Fruit fly (Drosophila melanogaster) whole organism, embryonic: Measurements from ENCODE around the gene stops.
A peak's percentile ranks its signal among the peaks of the same experiment; 100 is the strongest.

ENCODE experiments used
- Atf6 ChIP-seq: fragments of 200-800 bp; sonication (Bioruptor generic); IDR thresholded peaks from 2 replicates; pipeline ENCODE4 v1.3.6; 2022; ENCODE audit warnings: missing biosample characterization, missing genetic modification characterization
- CG10431 ChIP-seq: fragments of 200-800 bp; sonication (Bioruptor generic); optimal IDR thresholded peaks from 3 replicates; lab custom pipeline; 2018; ENCODE audit warnings: missing biosample characterization, mild to moderate bottlenecking, missing genetic modification characterization
- CG10462 ChIP-seq: fragments of 200-800 bp; sonication (Bioruptor generic); optimal IDR thresholded peaks from 2 replicates; lab custom pipeline; 2016; ENCODE audit warnings: missing biosample characterization, missing genetic modification characterization
- CG10543 ChIP-seq: fragments of 200-800 bp; sonication (Bioruptor generic); optimal IDR thresholded peaks from 3 replicates; lab custom pipeline; 2017; ENCODE audit warnings: missing biosample characterization, mild to moderate bottlenecking, missing genetic modification characterization, moderate library complexity
- CG11695 ChIP-seq: fragments of 200-800 bp; sonication (Bioruptor generic); IDR thresholded peaks from 3 replicates; pipeline ENCODE4 v1.3.6; 2022; ENCODE audit warnings: missing biosample characterization, missing genetic modification characterization
- CG12769 ChIP-seq: fragments of 200-800 bp; sonication (Bioruptor generic); optimal IDR thresholded peaks from 2 replicates; lab custom pipeline; 2019; ENCODE audit warnings: missing biosample characterization, mild to moderate bottlenecking, missing genetic modification characterization, moderate library complexity
- CG12942 ChIP-seq: fragments of 200-800 bp; sonication (Bioruptor generic); optimal IDR thresholded peaks from 3 replicates; lab custom pipeline; 2016; ENCODE audit warnings: missing biosample characterization, missing genetic modification characterization
- CG15073 ChIP-seq: fragments of 200-800 bp; sonication (Bioruptor generic); optimal IDR thresholded peaks from 2 replicates; lab custom pipeline; 2016; ENCODE audit warnings: missing biosample characterization, missing genetic modification characterization
- CG15479 ChIP-seq: fragments of 200-800 bp; sonication (Bioruptor generic); optimal IDR thresholded peaks from 3 replicates; lab custom pipeline; 2019; ENCODE audit warnings: missing biosample characterization, mild to moderate bottlenecking, missing genetic modification characterization, moderate library complexity
- CG15514 ChIP-seq: fragments of 200-800 bp; sonication (Bioruptor generic); optimal IDR thresholded peaks from 3 replicates; lab custom pipeline; 2017; ENCODE audit warnings: missing biosample characterization, missing genetic modification characterization, mild to moderate bottlenecking, moderate library complexity, missing genetic modification reagents
- CG18476 ChIP-seq: fragments of 200-800 bp; sonication (Bioruptor generic); optimal IDR thresholded peaks from 2 replicates; lab custom pipeline; 2016; ENCODE audit warnings: missing biosample characterization, mild to moderate bottlenecking, missing genetic modification characterization
- CG2116 ChIP-seq: fragments of 200-800 bp; sonication (Bioruptor generic); optimal IDR thresholded peaks from 3 replicates; lab custom pipeline; 2018; ENCODE audit warnings: missing biosample characterization, mild to moderate bottlenecking, missing genetic modification characterization
- CG2889 ChIP-seq: fragments of 200-800 bp; sonication (Bioruptor generic); IDR thresholded peaks from 3 replicates; pipeline ENCODE4 v1.3.6; 2022; ENCODE audit warnings: missing biosample characterization, missing genetic modification characterization
- CG3281 ChIP-seq: fragments of 200-800 bp; sonication (Bioruptor generic); optimal IDR thresholded peaks from 3 replicates; lab custom pipeline; 2017; ENCODE audit warnings: missing biosample characterization, mild to moderate bottlenecking, missing genetic modification characterization
- CG4617 ChIP-seq: fragments of 200-800 bp; sonication (Bioruptor generic); optimal IDR thresholded peaks from 3 replicates; lab custom pipeline; 2016; ENCODE audit warnings: missing biosample characterization, missing genetic modification characterization, borderline replicate concordance
- CG7556 ChIP-seq: fragments of 200-800 bp; sonication (Bioruptor generic); optimal IDR thresholded peaks from 2 replicates; lab custom pipeline; 2017; ENCODE audit warnings: missing biosample characterization, mild to moderate bottlenecking, missing genetic modification characterization
- CG7839 ChIP-seq: fragments of 200-800 bp; sonication (Bioruptor generic); optimal IDR thresholded peaks from 3 replicates; lab custom pipeline; 2018; ENCODE audit warnings: missing biosample characterization, mild to moderate bottlenecking, missing genetic modification characterization, moderate library complexity
- CG8765 ChIP-seq: fragments of 200-800 bp; sonication (Bioruptor generic); IDR thresholded peaks from 2 replicates; pipeline ENCODE4 v1.3.6; 2022; ENCODE audit warnings: missing biosample characterization, missing genetic modification characterization
- CrebB ChIP-seq: fragments of 200-800 bp; sonication (Bioruptor generic); optimal IDR thresholded peaks from 3 replicates; lab custom pipeline; 2018; ENCODE audit warnings: missing biosample characterization, mild to moderate bottlenecking, missing genetic modification characterization
- D19B ChIP-seq: fragments of 200-800 bp; sonication (Bioruptor generic); optimal IDR thresholded peaks from 2 replicates; lab custom pipeline; 2017; ENCODE audit warnings: missing biosample characterization, mild to moderate bottlenecking, missing genetic modification characterization
- Dref ChIP-seq: fragments of 200-800 bp; sonication (Bioruptor generic); IDR thresholded peaks from 2 replicates; pipeline ENCODE4 v1.3.6; 2022; ENCODE audit warnings: missing biosample characterization, missing genetic modification characterization
- Elba2 ChIP-seq: fragments of 200-800 bp; sonication (Bioruptor generic); optimal IDR thresholded peaks from 3 replicates; lab custom pipeline; 2016; ENCODE audit warnings: missing biosample characterization, missing genetic modification characterization
- Ets65A ChIP-seq: fragments of 200-800 bp; sonication (Bioruptor generic); peaks from one replicate; lab custom pipeline; 2016; ENCODE audit warnings: missing biosample characterization, missing genetic modification characterization
- HLH54F ChIP-seq: fragments of 200-800 bp; sonication (Bioruptor generic); optimal IDR thresholded peaks from 3 replicates; lab custom pipeline; 2016; ENCODE audit warnings: missing biosample characterization, missing genetic modification characterization
- Med ChIP-seq: fragments of 200-800 bp; sonication (Bioruptor generic); peaks from one replicate; lab custom pipeline; 2016; ENCODE audit warnings: missing biosample characterization, missing genetic modification characterization, mild to moderate bottlenecking, inconsistent platforms, moderate library complexity
- Mrtf ChIP-seq: fragments of 200-800 bp; sonication (Bioruptor generic); IDR thresholded peaks from 3 replicates; pipeline ENCODE4 v1.3.6; 2022; ENCODE audit warnings: missing biosample characterization, missing genetic modification characterization
- Nf-YC ChIP-seq: fragments of 200-800 bp; optimal IDR thresholded peaks from 3 replicates; lab custom pipeline; 2019; ENCODE audit warnings: missing biosample characterization, mild to moderate bottlenecking, missing genetic modification characterization, moderate library complexity
- Six4 ChIP-seq: fragments of 200-800 bp; sonication (Bioruptor generic); optimal IDR thresholded peaks from 2 replicates; lab custom pipeline; 2016; ENCODE audit warnings: missing biosample characterization, missing genetic modification characterization
- Trl ChIP-seq, 3 experiments: fragments of >200 bp in 2 of 3; fragments of 200-800 bp in 1 of 3; sonication (Bioruptor generic) in 1 of 3; optimal IDR thresholded peaks; 2 replicates in 1 of 3; 3 replicates in 2 of 3; lab custom pipeline; 2016 to 2017; ENCODE audit warnings: missing biosample characterization in 1 of 3, missing genetic modification characterization in 1 of 3
- Xrp1 ChIP-seq: fragments of 200-800 bp; sonication (Bioruptor generic); IDR thresholded peaks from 2 replicates; pipeline ENCODE4 v1.3.6; 2022; ENCODE audit warnings: missing biosample characterization, missing genetic modification characterization
- bab2 ChIP-seq: fragments of 200-800 bp; sonication (Bioruptor generic); optimal IDR thresholded peaks from 2 replicates; lab custom pipeline; 2016; ENCODE audit warnings: missing biosample characterization, missing genetic modification characterization
- bowl ChIP-seq: fragments of 200-800 bp; sonication (Bioruptor generic); IDR thresholded peaks from 2 replicates; pipeline ENCODE4 v1.3.6; 2022; ENCODE audit warnings: missing biosample characterization, missing genetic modification characterization
- chinmo ChIP-seq: fragments of 200-800 bp; sonication (Bioruptor generic); IDR thresholded peaks from 4 replicates; pipeline ENCODE4 v1.3.6; 2022; ENCODE audit warnings: missing biosample characterization, missing genetic modification characterization; ENCODE audit not compliant: partially characterized antibody
- chm ChIP-seq: fragments of 200-800 bp; sonication (Bioruptor generic); IDR thresholded peaks from 2 replicates; pipeline ENCODE4 v1.3.6; 2022; ENCODE audit warnings: missing biosample characterization, missing genetic modification characterization
- ci ChIP-seq: fragments of 200-800 bp; sonication (Bioruptor generic); IDR thresholded peaks from 3 replicates; pipeline ENCODE4 v1.3.6; 2022; ENCODE audit warnings: missing biosample characterization, missing genetic modification characterization
- croc ChIP-seq: fragments of 200-800 bp; sonication (Bioruptor generic); conservative IDR thresholded peaks from 3 replicates; pipeline ENCODE4 v1.3.6; 2022; ENCODE audit warnings: missing biosample characterization, missing genetic modification characterization
- crol ChIP-seq: fragments of 200-800 bp; sonication (Bioruptor generic); IDR thresholded peaks from 2 replicates; pipeline ENCODE4 v1.3.6; 2022; ENCODE audit warnings: missing biosample characterization, missing genetic modification characterization
- cwo ChIP-seq: fragments of 200-800 bp; sonication (Bioruptor generic); optimal IDR thresholded peaks from 3 replicates; lab custom pipeline; 2017; ENCODE audit warnings: missing biosample characterization, missing genetic modification characterization, mild to moderate bottlenecking, moderate library complexity, missing genetic modification reagents
- exex ChIP-seq: fragments of 200-800 bp; sonication (Bioruptor generic); optimal IDR thresholded peaks from 4 replicates; lab custom pipeline; 2018; ENCODE audit warnings: missing biosample characterization, mild to moderate bottlenecking, missing genetic modification characterization, moderate library complexity
- ftz-f1 ChIP-seq: fragments of 200-800 bp; sonication (Bioruptor generic); optimal IDR thresholded peaks from 2 replicates; lab custom pipeline; 2016; ENCODE audit warnings: missing biosample characterization, missing genetic modification characterization
- fu2 ChIP-seq: fragments of 200-800 bp; sonication (Bioruptor generic); optimal IDR thresholded peaks from 2 replicates; lab custom pipeline; 2016; ENCODE audit warnings: missing biosample characterization, missing genetic modification characterization
- hkb ChIP-seq, 2 experiments: fragments of 200-800 bp in 1 of 2; fragments of >200 bp in 1 of 2; sonication (Bioruptor generic) in 1 of 2; IDR thresholded peaks in 1 of 2; optimal IDR thresholded peaks in 1 of 2; 2 replicates each; pipeline versions ENCODE4 v1.3.6 to Lab custom; 2017 to 2022; ENCODE audit warnings: missing biosample characterization in 1 of 2, missing genetic modification characterization in 1 of 2
- lab ChIP-seq: fragments of 200-800 bp; sonication (Bioruptor generic); optimal IDR thresholded peaks from 3 replicates; lab custom pipeline; 2017; ENCODE audit warnings: missing biosample characterization, missing genetic modification characterization, mild to moderate bottlenecking, moderate library complexity, missing genetic modification reagents
- maf-S ChIP-seq: fragments of 200-800 bp; sonication (Bioruptor generic); optimal IDR thresholded peaks from 2 replicates; lab custom pipeline; 2016; ENCODE audit warnings: missing biosample characterization, missing genetic modification characterization
- nmo ChIP-seq: fragments of 200-800 bp; sonication (Bioruptor generic); optimal IDR thresholded peaks from 2 replicates; lab custom pipeline; 2018; ENCODE audit warnings: missing biosample characterization, mild to moderate bottlenecking, missing genetic modification characterization, moderate library complexity
- otp ChIP-seq: fragments of 200-800 bp; sonication (Bioruptor generic); IDR thresholded peaks from 3 replicates; pipeline ENCODE4, ENCODE4 v1.3.6; 2022; ENCODE audit warnings: missing biosample characterization, missing genetic modification characterization
- ranshi ChIP-seq: fragments of 200-800 bp; sonication (Bioruptor generic); IDR thresholded peaks from 2 replicates; pipeline ENCODE4 v1.3.6; 2022; ENCODE audit warnings: missing biosample characterization, missing genetic modification characterization
- sima ChIP-seq: fragments of 200-800 bp; sonication (Bioruptor generic); optimal IDR thresholded peaks from 2 replicates; lab custom pipeline; 2016; ENCODE audit warnings: missing biosample characterization, missing genetic modification characterization
- sug ChIP-seq: fragments of 200-800 bp; optimal IDR thresholded peaks from 2 replicates; lab custom pipeline; 2019; ENCODE audit warnings: missing biosample characterization, mild to moderate bottlenecking, missing genetic modification characterization, moderate library complexity
- zf30C ChIP-seq: fragments of 200-800 bp; sonication (Bioruptor generic); optimal IDR thresholded peaks from 3 replicates; lab custom pipeline; 2018; ENCODE audit warnings: missing biosample characterization, mild to moderate bottlenecking, missing genetic modification characterization

stops gene

dm6 chr3R:31197142-31197994, 28.5 kb upstream of the stops start (continued):
- no peak for TF ChIP-seq fu2 (GFP tag; lab: Kevin White, UChicago)
- TF ChIP-seq hkb (optimal IDR thresholded peaks at IDR 0.05; lab: Kevin White, UChicago): no peak
- TF ChIP-seq hkb (GFP tag; IDR thresholded peaks at IDR 0.05; lab: Robert Waterston, UW): no peak
- TF ChIP-seq Ets65A (GFP tag; lab: Kevin White, UChicago): no peak
- TF ChIP-seq ranshi: no peak
- TF ChIP-seq lab: no peak
- TF ChIP-seq sima (GFP tag; lab: Kevin White, UChicago): no peak
- no peak for TF ChIP-seq bab2
- no peak for TF ChIP-seq CG12942 (GFP tag; lab: Kevin White, UChicago)
- no peak for TF ChIP-seq zf30C (GFP tag; lab: Kevin White, UChicago)
- TF ChIP-seq CG10431 (GFP tag; lab: Kevin White, UChicago): no peak
- no peak for TF ChIP-seq CG10543 (GFP tag; lab: Kevin White, UChicago)
- TF ChIP-seq croc (GFP tag; lab: Robert Waterston, UW): no peak
- TF ChIP-seq CG15514 (GFP tag; lab: Kevin White, UChicago): no peak
- TF ChIP-seq CG3281 (GFP tag; lab: Kevin White, UChicago): no peak
- TF ChIP-seq CG7556: no peak
- TF ChIP-seq cwo (GFP tag; lab: Kevin White, UChicago): no peak
- TF ChIP-seq CG2889: no peak
- no peak for TF ChIP-seq nmo (GFP tag; lab: Kevin White, UChicago)
- no peak for TF ChIP-seq CG4617 (GFP tag; lab: Kevin White, UChicago)
- no peak for TF ChIP-seq CG7839 (tag; lab: Kevin White, UChicago)
- no peak for TF ChIP-seq CG8765
- no peak for TF ChIP-seq chinmo (GFP tag; lab: Robert Waterston, UW)
- no peak for TF ChIP-seq HLH54F (GFP tag; lab: Kevin White, UChicago)
- no peak for TF ChIP-seq CG2116 (GFP tag; lab: Kevin White, UChicago)
- TF ChIP-seq Xrp1 (GFP tag; lab: Robert Waterston, UW): no peak
- no peak for TF ChIP-seq Elba2
- no peak for TF ChIP-seq otp (GFP tag; lab: Robert Waterston, UW)
- peak; percentile 57 for TF ChIP-seq CG15479 (GFP tag; lab: Kevin White, UChicago)
- TF ChIP-seq Six4 (GFP tag; lab: Kevin White, UChicago): no peak
- peak; percentile 48 for TF ChIP-seq D19B (GFP tag; lab: Kevin White, UChicago)
- TF ChIP-seq Mrtf: no peak

- peak; percentile 23 for TF ChIP-seq ftz-f1 (GFP tag; lab: Kevin White, UChicago)
- TF ChIP-seq Med (GFP tag; lab: Kevin White, UChicago): peak; percentile 79
- peak; percentile 98 for TF ChIP-seq sug (tag; lab: Kevin White, UChicago)
- TF ChIP-seq Dref (GFP tag; lab: Robert Waterston, UW): no peak
- TF ChIP-seq bowl (GFP tag; lab: Robert Waterston, UW): no peak
- TF ChIP-seq chm: no peak
- TF ChIP-seq Trl (optimal IDR thresholded peaks at IDR 0.05; lab: Kevin White, UChicago): no peak
- TF ChIP-seq Trl (GFP tag; optimal IDR thresholded peaks at IDR 0.05; lab: Kevin White, UChicago): no peak
- peak; percentile 38; the same call in 1 of the 3 replicates for TF ChIP-seq ci (GFP tag; lab: Robert Waterston, UW)
- no peak for TF ChIP-seq CrebB (tag; lab: Kevin White, UChicago)
- TF ChIP-seq CG15073: no peak
- peak; percentile 94 for TF ChIP-seq CG12769 (tag; lab: Kevin White, UChicago)
- TF ChIP-seq CG10462: no peak
- TF ChIP-seq CG18476: no peak
- TF ChIP-seq maf-S (GFP tag; lab: Kevin White, UChicago): no peak
- TF ChIP-seq chinmo (GFP tag; lab: Robert Waterston, UW): 0 out of 4 replicates have a peak, but pooled peaks have one; percentile 64
- TF ChIP-seq exex (tag; lab: Kevin White, UChicago): peak; percentile 69
- TF ChIP-seq Nf-YC (tag; lab: Kevin White, UChicago): peak; percentile 45
- TF ChIP-seq Atf6 (GFP tag; lab: Robert Waterston, UW): 0 out of 2 replicates have a peak, but pooled peaks have one; percentile 21
- TF ChIP-seq CG11695 (GFP tag; lab: Robert Waterston, UW): no peak
- TF ChIP-seq crol (GFP tag; lab: Robert Waterston, UW): no peak
These were observed 27.8 kb upstream of the stops start, which contains the start of gene CG1544 for dm6 chr3R:31196731-31197130. CG1544 (plus strand) TSS chr3R:31196916.
